Worm (Caenorhabditis elegans): Measurements from ENCODE around the gene lmd-5.

The lmd-5 gene

DNA sequence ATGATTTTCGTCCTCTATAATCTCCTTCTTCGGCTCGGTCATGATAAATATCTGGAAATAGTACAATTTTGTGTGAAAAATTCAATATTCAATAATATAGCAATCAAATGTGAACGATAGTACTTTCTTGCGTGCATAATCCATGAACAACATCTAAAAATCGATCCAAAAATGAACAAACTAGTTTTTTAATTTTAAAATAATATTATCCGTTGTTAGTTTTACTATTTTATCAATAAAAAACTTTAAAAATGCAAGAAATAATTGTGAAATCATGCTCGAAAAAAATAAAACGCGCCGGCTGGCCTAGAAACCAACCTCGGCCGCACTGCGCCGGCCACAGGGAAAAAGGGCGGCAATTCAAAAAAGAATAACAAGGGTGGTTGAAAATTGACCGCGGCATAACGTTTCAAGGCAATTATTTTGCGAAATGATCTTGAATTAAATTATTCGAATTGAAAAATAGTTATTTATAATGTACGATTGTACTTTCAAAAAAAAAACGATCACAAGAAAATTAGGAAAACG is 38.8 kb upstream of the lmd-5 start, which contains the start of gene mys-1 (continued):
- TF ChIP-seq unc-130 (GFP tag; optimal IDR thresholded peaks at IDR 0.05) (peak; percentile 56), F33H1.4 (GFP tag; IDR thresholded peaks at IDR 0.05) (no peak), madf-8 (GFP tag; conservative IDR thresholded peaks at IDR 0.05) (no peak), B0261.1 (tag; optimal IDR thresholded peaks at IDR 0.05) (no peak), attf-3 (GFP tag; conservative IDR thresholded peaks at IDR 0.05) (0 out of 2 replicates have a peak, but pooled peaks have one; percentile 42), tlf-1 (GFP tag; optimal IDR thresholded peaks at IDR 0.05) (no peak)

DNA sequence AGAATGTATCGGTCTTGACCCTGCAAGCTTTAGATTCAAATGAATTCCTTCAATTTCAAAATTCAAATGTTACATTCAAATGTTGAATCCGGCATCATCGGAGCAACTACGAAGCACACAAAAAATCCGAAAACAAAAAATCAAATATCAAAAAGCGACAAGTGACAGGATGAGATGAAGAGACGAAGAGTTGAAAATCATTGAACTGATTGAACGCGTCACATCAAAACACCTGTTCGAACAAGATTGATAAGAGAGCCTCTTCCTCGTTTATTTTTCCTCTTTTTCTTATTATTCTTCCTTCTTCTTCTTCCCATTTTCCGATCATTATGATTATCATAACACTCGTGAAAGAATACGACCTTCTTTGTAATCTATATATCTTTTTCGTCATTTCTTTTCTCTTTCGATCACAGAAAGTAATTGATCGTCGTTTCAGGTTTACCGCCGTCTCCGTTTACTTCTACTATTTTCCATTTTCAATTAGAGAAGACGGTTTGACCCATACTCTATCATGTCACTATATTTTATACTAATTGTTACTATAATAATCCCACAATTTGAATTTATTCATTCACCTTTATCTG is 37.8 kb upstream of the lmd-5 start, which contains the start of gene VC5.2:
Gene VC5.2 (plus strand): TSS at position 439 of the 587 bp plus-strand sequence.
- TF ChIP-seq ceh-58 (GFP tag; IDR thresholded peaks at IDR 0.05) (no peak), F33H1.4 (GFP tag; IDR thresholded peaks at IDR 0.05) (no peak), tlf-1 (GFP tag; optimal IDR thresholded peaks at IDR 0.05) (no peak), unc-130 (GFP tag; optimal IDR thresholded peaks at IDR 0.05) (no peak), Y95B8A.8 (GFP tag; IDR thresholded peaks at IDR 0.05) (no peak), ceh-27 (GFP tag; optimal IDR thresholded peaks at IDR 0.05) (no peak), C06A6.2 (GFP tag; conservative IDR thresholded peaks at IDR 0.05) (no peak), Y53F4B.3 (GFP tag; IDR thresholded peaks at IDR 0.05) (no peak), ZK185.1 (tag; optimal IDR thresholded peaks at IDR 0.05; ENCODE audit: poor library complexity, severe bottlenecking) (no peak), lin-26 (GFP tag; IDR thresholded peaks at IDR 0.05) (no peak), hsf-1 (GFP tag; IDR thresholded peaks at IDR 0.05) (no peak)

DNA sequence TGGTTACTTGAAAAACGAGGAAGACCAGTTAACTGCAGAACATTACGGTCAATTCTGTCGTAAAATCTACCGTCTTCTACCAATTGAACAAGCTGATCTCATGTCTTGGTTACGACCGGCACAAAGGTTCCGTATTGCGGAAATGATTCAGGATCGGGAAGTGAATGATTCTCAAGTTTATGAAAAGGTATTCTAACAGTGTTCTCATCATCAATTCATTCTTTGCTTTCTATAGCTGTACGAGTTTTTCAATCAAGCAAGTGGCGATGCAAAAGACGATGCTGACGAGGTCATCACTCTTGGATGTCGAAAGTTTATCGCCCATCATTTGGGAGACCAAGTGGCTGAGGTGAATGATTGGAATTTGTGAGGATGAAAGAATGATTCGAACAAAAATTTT is 36.1 kb upstream of the lmd-5 start:
- TF ChIP-seq akir-1 (GFP tag; optimal IDR thresholded peaks at IDR 0.05) (no peak), ekl-4 (GFP tag; IDR thresholded peaks at IDR 0.05) (no peak), him-1 (tag; optimal IDR thresholded peaks at IDR 0.05) (no peak), F39B2.1 (GFP tag; IDR thresholded peaks at IDR 0.05) (no peak), snpc-3.4 (tag; optimal IDR thresholded peaks at IDR 0.05) (no peak), lin-54 (GFP tag; optimal IDR thresholded peaks at IDR 0.05) (no peak), madf-3 (GFP tag; IDR thresholded peaks at IDR 0.05) (no peak), F57C9.4 (tag; optimal IDR thresholded peaks at IDR 0.05) (no peak), K12H6.12 (tag; optimal IDR thresholded peaks at IDR 0.05) (no peak), fkh-3 (tag; optimal IDR thresholded peaks at IDR 0.05) (no peak), Y67H2A.10 (GFP tag; conservative IDR thresholded peaks at IDR 0.05) (no peak), ets-4 (GFP tag; optimal IDR thresholded peaks at IDR 0.05) (no peak), dpl-1 (GFP tag; optimal IDR thresholded peaks at IDR 0.05) (no peak), T07F8.4 (tag; optimal IDR thresholded peaks at IDR 0.05) (no peak), K11D2.4 (GFP tag; IDR thresholded peaks at IDR 0.05) (no peak), madf-6 (GFP tag; IDR thresholded peaks at IDR 0.05) (no peak), lsl-1 (GFP tag; optimal IDR thresholded peaks at IDR 0.05) (no peak)

DNA sequence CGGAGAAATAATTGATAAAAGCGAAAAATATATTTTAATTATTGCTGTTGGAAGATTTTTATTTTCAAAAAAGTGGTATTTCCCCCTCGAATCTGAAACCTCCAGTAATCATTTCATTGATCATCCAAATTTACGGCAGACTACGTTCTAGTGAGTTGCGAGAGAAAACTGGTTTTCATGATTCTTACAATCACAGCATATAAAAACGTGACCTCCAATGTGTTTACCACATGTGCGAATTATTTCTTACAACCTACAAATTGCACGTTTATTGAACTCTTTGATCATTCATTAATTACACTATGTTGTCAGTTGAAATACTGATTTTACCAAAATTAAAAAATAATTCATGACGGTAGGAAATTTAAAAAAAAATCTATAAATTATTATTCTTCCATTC is 34.2 kb upstream of the lmd-5 start:
- TF ChIP-seq nfya-2 (GFP tag; IDR thresholded peaks at IDR 0.05) (no peak), tlf-1 (GFP tag; optimal IDR thresholded peaks at IDR 0.05) (no peak), somi-1 (GFP tag; optimal IDR thresholded peaks at IDR 0.05) (peak; percentile 70), cebp-1 (GFP tag; IDR thresholded peaks at IDR 0.05) (no peak), cebp-1 (tag; optimal IDR thresholded peaks at IDR 0.05) (peak; percentile 16), egl-18 (GFP tag; IDR thresholded peaks at IDR 0.05) (no peak), lin-35 (GFP tag; optimal IDR thresholded peaks at IDR 0.05) (no peak), lin-40 (tag; optimal IDR thresholded peaks at IDR 0.05) (peak; percentile 28), aptf-2 (GFP tag; conservative IDR thresholded peaks at IDR 0.05) (no peak), nhr-27 (tag; optimal IDR thresholded peaks at IDR 0.05) (no peak), chd-7 (tag; optimal IDR thresholded peaks at IDR 0.05) (no peak)
